Worm (Caenorhabditis elegans) whole organism, L4/young adult: ENCODE results near the gene npr-11.

ENCODE experiments used
- W03F9.2 ChIP-seq: fragments of 150-350 bp; optimal IDR thresholded peaks from 2 replicates; lab custom pipeline; 2014; ENCODE audit warnings: missing biosample characterization, missing genetic modification characterization
- dao-5 ChIP-seq: sonication (generic microtip); optimal IDR thresholded peaks from 2 replicates; lab custom pipeline; 2016; ENCODE audit warnings: missing genotype, missing genetic modification characterization, moderate library complexity, missing compliant biosample characterization
- him-1 ChIP-seq: sonication (generic microtip); optimal IDR thresholded peaks from 2 replicates; lab custom pipeline; 2016; ENCODE audit warnings: missing genotype, missing genetic modification reagents, missing genetic modification characterization, missing compliant biosample characterization

ce11 chrX:1207915-1208314 is 47.5 kb downstream of the npr-11 start:
- TF ChIP-seq him-1 (tag; lab: Kevin White, UChicago): no peak
- TF ChIP-seq W03F9.2: peak; percentile 29
- TF ChIP-seq dao-5: no peak
